Fruit fly (Drosophila melanogaster) whole organism, embryonic: ENCODE results near the gene CG15425.

ENCODE experiments used
- Atf6 ChIP-seq: fragments of 200-800 bp; sonication (Bioruptor generic); IDR thresholded peaks from 2 replicates; pipeline ENCODE4 v1.3.6; 2022; ENCODE audit warnings: missing biosample characterization, missing genetic modification characterization
- B-H2 ChIP-seq: fragments of 200-800 bp; sonication (Bioruptor generic); optimal IDR thresholded peaks from 2 replicates; lab custom pipeline; 2018; ENCODE audit warnings: missing biosample characterization, mild to moderate bottlenecking, missing genetic modification characterization
- BEAF-32 ChIP-seq: fragments of 200-800 bp; sonication (Bioruptor generic); optimal IDR thresholded peaks from 3 replicates; lab custom pipeline; 2017; ENCODE audit warnings: missing biosample characterization, missing genetic modification characterization, mild to moderate bottlenecking, moderate library complexity, missing genetic modification reagents
- Bgb ChIP-seq: fragments of 200-800 bp; sonication (Bioruptor generic); IDR thresholded peaks from 2 replicates; pipeline ENCODE4 v1.3.6; 2022; ENCODE audit warnings: missing biosample characterization, missing genetic modification characterization; ENCODE audit not compliant: partially characterized antibody
- Blimp-1 ChIP-seq: fragments of 200-800 bp; sonication (Bioruptor generic); optimal IDR thresholded peaks from 3 replicates; lab custom pipeline; 2018; ENCODE audit warnings: missing biosample characterization, missing genetic modification characterization, mild to moderate bottlenecking, moderate library complexity, missing genetic modification reagents
- CG10274 ChIP-seq: fragments of 200-800 bp; sonication (Bioruptor generic); optimal IDR thresholded peaks from 3 replicates; lab custom pipeline; 2017; ENCODE audit warnings: missing biosample characterization, mild to moderate bottlenecking, missing genetic modification characterization
- CG10543 ChIP-seq: fragments of 200-800 bp; sonication (Bioruptor generic); optimal IDR thresholded peaks from 3 replicates; lab custom pipeline; 2017; ENCODE audit warnings: missing biosample characterization, mild to moderate bottlenecking, missing genetic modification characterization, moderate library complexity
- CG14441 ChIP-seq: fragments of 200-800 bp; sonication (Bioruptor generic); IDR thresholded peaks from 2 replicates; pipeline ENCODE4 v1.3.6; 2022; ENCODE audit warnings: missing biosample characterization, missing genetic modification characterization
- CG14710 ChIP-seq: fragments of 200-800 bp; sonication (Bioruptor generic); optimal IDR thresholded peaks from 3 replicates; lab custom pipeline; 2019; ENCODE audit warnings: missing biosample characterization, mild to moderate bottlenecking, missing genetic modification characterization, moderate library complexity
- CG15269 ChIP-seq: fragments of 200-800 bp; sonication (Bioruptor generic); optimal IDR thresholded peaks from 2 replicates; lab custom pipeline; 2018; ENCODE audit warnings: missing biosample characterization, mild to moderate bottlenecking, missing genetic modification characterization, moderate library complexity
- CG15479 ChIP-seq: fragments of 200-800 bp; sonication (Bioruptor generic); optimal IDR thresholded peaks from 3 replicates; lab custom pipeline; 2019; ENCODE audit warnings: missing biosample characterization, mild to moderate bottlenecking, missing genetic modification characterization, moderate library complexity
- CG15514 ChIP-seq: fragments of 200-800 bp; sonication (Bioruptor generic); optimal IDR thresholded peaks from 3 replicates; lab custom pipeline; 2017; ENCODE audit warnings: missing biosample characterization, missing genetic modification characterization, mild to moderate bottlenecking, moderate library complexity, missing genetic modification reagents
- CG18011 ChIP-seq: fragments of 200-800 bp; sonication (Bioruptor generic); optimal IDR thresholded peaks from 2 replicates; lab custom pipeline; 2017; ENCODE audit warnings: missing biosample characterization, missing genetic modification characterization, mild to moderate bottlenecking, moderate library complexity, missing genotype
- CG2116 ChIP-seq: fragments of 200-800 bp; sonication (Bioruptor generic); optimal IDR thresholded peaks from 3 replicates; lab custom pipeline; 2018; ENCODE audit warnings: missing biosample characterization, mild to moderate bottlenecking, missing genetic modification characterization
- CG2120 ChIP-seq: fragments of 200-800 bp; sonication (Bioruptor generic); optimal IDR thresholded peaks from 3 replicates; lab custom pipeline; 2016; ENCODE audit warnings: missing biosample characterization, missing genetic modification characterization
- CG34376 ChIP-seq: fragments of 200-800 bp; sonication (Bioruptor generic); optimal IDR thresholded peaks from 2 replicates; lab custom pipeline; 2018; ENCODE audit warnings: missing biosample characterization, mild to moderate bottlenecking, missing genetic modification characterization
- CG6254 ChIP-seq: fragments of 200-800 bp; sonication (Bioruptor generic); optimal IDR thresholded peaks from 3 replicates; lab custom pipeline; 2017; ENCODE audit warnings: mild to moderate bottlenecking, missing biosample characterization, missing genetic modification reagents, missing genetic modification characterization
- CG6689 ChIP-seq: fragments of 200-800 bp; sonication (Bioruptor generic); IDR thresholded peaks from 2 replicates; pipeline ENCODE4 v1.3.6; 2022; ENCODE audit warnings: missing biosample characterization, missing genetic modification characterization
- CG9437 ChIP-seq: fragments of 200-800 bp; sonication (Bioruptor generic); optimal IDR thresholded peaks from 2 replicates; lab custom pipeline; 2018; ENCODE audit warnings: missing biosample characterization, mild to moderate bottlenecking, missing genetic modification characterization
- CTCF ChIP-seq: fragments of 200-800 bp; sonication (Bioruptor generic); optimal IDR thresholded peaks from 2 replicates; lab custom pipeline; 2017; ENCODE audit warnings: missing biosample characterization, mild to moderate bottlenecking, missing genetic modification characterization, moderate library complexity
- CrebB ChIP-seq: fragments of 200-800 bp; sonication (Bioruptor generic); optimal IDR thresholded peaks from 3 replicates; lab custom pipeline; 2018; ENCODE audit warnings: missing biosample characterization, mild to moderate bottlenecking, missing genetic modification characterization
- Dfd ChIP-seq, 2 experiments: fragments of >200 bp; optimal IDR thresholded peaks; 2 replicates each; lab custom pipeline; 2017; ENCODE audit warnings: missing biosample characterization in 2 of 2, missing genetic modification characterization in 2 of 2
- ERR ChIP-seq: fragments of 200-800 bp; sonication (Bioruptor generic); optimal IDR thresholded peaks from 2 replicates; lab custom pipeline; 2016; ENCODE audit warnings: missing biosample characterization, missing genetic modification characterization
- Ets97D ChIP-seq: fragments of 200-800 bp; sonication (Bioruptor generic); optimal IDR thresholded peaks from 3 replicates; lab custom pipeline; 2016; ENCODE audit warnings: missing biosample characterization, missing genetic modification characterization
- Fer3 ChIP-seq: fragments of 200-800 bp; sonication (Bioruptor generic); optimal IDR thresholded peaks from 2 replicates; lab custom pipeline; 2018; ENCODE audit warnings: missing biosample characterization, mild to moderate bottlenecking, missing genetic modification characterization, moderate library complexity
- H15 ChIP-seq: fragments of 200-800 bp; sonication (Bioruptor generic); IDR thresholded peaks from 3 replicates; pipeline ENCODE4 v1.3.6; 2022; ENCODE audit warnings: missing biosample characterization, missing genetic modification characterization
- Lpt ChIP-seq: fragments of >200 bp; optimal IDR thresholded peaks from 2 replicates; lab custom pipeline; 2018; ENCODE audit warnings: missing biosample characterization, missing genetic modification characterization
- MBD-R2 ChIP-seq: fragments of 200-800 bp; sonication (Bioruptor generic); IDR thresholded peaks from 2 replicates; pipeline ENCODE4 v1.3.6; 2022; ENCODE audit warnings: missing biosample characterization, missing genetic modification characterization
- Mad ChIP-seq: fragments of 200-800 bp; sonication (Bioruptor generic); optimal IDR thresholded peaks from 2 replicates; lab custom pipeline; 2016; ENCODE audit warnings: missing biosample characterization, missing genetic modification characterization
- Med ChIP-seq: fragments of 200-800 bp; sonication (Bioruptor generic); peaks from one replicate; lab custom pipeline; 2016; ENCODE audit warnings: missing biosample characterization, missing genetic modification characterization, mild to moderate bottlenecking, inconsistent platforms, moderate library complexity
- Oli ChIP-seq: fragments of 200-800 bp; sonication (Bioruptor generic); optimal IDR thresholded peaks from 2 replicates; lab custom pipeline; 2018; ENCODE audit warnings: missing biosample characterization, mild to moderate bottlenecking, missing genetic modification characterization, moderate library complexity
- Optix ChIP-seq: fragments of 200-800 bp; sonication (Bioruptor generic); IDR thresholded peaks from 3 replicates; pipeline ENCODE4 v1.3.6; 2022; ENCODE audit warnings: missing biosample characterization, missing genetic modification characterization
- Pdp1 ChIP-seq, 2 experiments: fragments of 200-800 bp; sonication (Bioruptor generic); optimal IDR thresholded peaks; 3 replicates each; lab custom pipeline; 2016; ENCODE audit warnings: missing biosample characterization in 2 of 2, missing genetic modification characterization in 2 of 2, mild to moderate bottlenecking in 1 of 2, moderate library complexity in 1 of 2
- ato ChIP-seq: fragments of 200-800 bp; sonication (Bioruptor generic); IDR thresholded peaks from 2 replicates; pipeline ENCODE4 v1.3.6; 2022; ENCODE audit warnings: missing biosample characterization, missing genetic modification characterization; ENCODE audit not compliant: partially characterized antibody
- az2 ChIP-seq: fragments of 200-800 bp; sonication (Bioruptor generic); optimal IDR thresholded peaks from 3 replicates; lab custom pipeline; 2016; ENCODE audit warnings: missing biosample characterization, missing genetic modification characterization
- dmrt99B ChIP-seq: fragments of 200-800 bp; sonication (Bioruptor generic); optimal IDR thresholded peaks from 2 replicates; lab custom pipeline; 2018; ENCODE audit warnings: missing biosample characterization, mild to moderate bottlenecking, missing genetic modification characterization, moderate library complexity
- dpn ChIP-seq, 2 experiments: fragments of 200-800 bp; sonication (Bioruptor generic); optimal IDR thresholded peaks; 3 replicates each; lab custom pipeline; 2016; ENCODE audit warnings: missing biosample characterization in 2 of 2, missing genetic modification characterization in 2 of 2
- ewg ChIP-seq: fragments of 200-800 bp; sonication (Bioruptor generic); optimal IDR thresholded peaks from 3 replicates; lab custom pipeline; 2017; ENCODE audit warnings: mild to moderate bottlenecking, missing biosample characterization, missing genetic modification reagents, missing genetic modification characterization
- exex ChIP-seq: fragments of 200-800 bp; sonication (Bioruptor generic); optimal IDR thresholded peaks from 4 replicates; lab custom pipeline; 2018; ENCODE audit warnings: missing biosample characterization, mild to moderate bottlenecking, missing genetic modification characterization, moderate library complexity
- gcm ChIP-seq: fragments of 200-800 bp; sonication (Bioruptor generic); optimal IDR thresholded peaks from 2 replicates; lab custom pipeline; 2019; ENCODE audit warnings: missing biosample characterization, mild to moderate bottlenecking, missing genetic modification characterization, moderate library complexity
- grn ChIP-seq: fragments of 200-800 bp; sonication (Bioruptor generic); optimal IDR thresholded peaks from 3 replicates; lab custom pipeline; 2017; ENCODE audit warnings: missing biosample characterization, missing genetic modification characterization
- lbe ChIP-seq: fragments of 200-800 bp; sonication (Bioruptor generic); optimal IDR thresholded peaks from 2 replicates; lab custom pipeline; 2016; ENCODE audit warnings: missing biosample characterization, mild to moderate bottlenecking, missing genetic modification characterization
- lola ChIP-seq, 3 experiments: fragments of >200 bp in 2 of 3; fragments of 200-800 bp in 1 of 3; sonication (Bioruptor generic) in 1 of 3; optimal IDR thresholded peaks; 2 replicates each; lab custom pipeline; 2017 to 2019; ENCODE audit warnings: missing biosample characterization in 3 of 3, missing genetic modification characterization in 3 of 3, mild to moderate bottlenecking in 1 of 3, moderate library complexity in 1 of 3
- mirr ChIP-seq: fragments of 200-800 bp; sonication (Bioruptor generic); optimal IDR thresholded peaks from 3 replicates; lab custom pipeline; 2018; ENCODE audit warnings: missing biosample characterization, mild to moderate bottlenecking, missing genetic modification characterization
- prd ChIP-seq, 3 experiments: fragments of >200 bp in 2 of 3; fragments of 200-800 bp in 1 of 3; sonication (Bioruptor generic) in 1 of 3; optimal IDR thresholded peaks in 2 of 3; IDR thresholded peaks in 1 of 3; 2 replicates in 2 of 3; 3 replicates in 1 of 3; pipeline versions ENCODE4 v1.3.6 to Lab custom; 2017 to 2022; ENCODE audit warnings: missing biosample characterization in 1 of 3, missing genetic modification characterization in 1 of 3
- pros ChIP-seq: fragments of 200-800 bp; sonication (Bioruptor generic); optimal IDR thresholded peaks from 3 replicates; lab custom pipeline; 2019; ENCODE audit warnings: missing biosample characterization, mild to moderate bottlenecking, missing genetic modification characterization, moderate library complexity
- sug ChIP-seq: fragments of 200-800 bp; optimal IDR thresholded peaks from 2 replicates; lab custom pipeline; 2019; ENCODE audit warnings: missing biosample characterization, mild to moderate bottlenecking, missing genetic modification characterization, moderate library complexity
- trh ChIP-seq: fragments of 200-800 bp; sonication (Bioruptor generic); optimal IDR thresholded peaks from 2 replicates; lab custom pipeline; 2016; ENCODE audit warnings: missing biosample characterization, missing genetic modification characterization
- zfh2 ChIP-seq: fragments of 200-800 bp; sonication (Bioruptor generic); optimal IDR thresholded peaks from 2 replicates; lab custom pipeline; 2016; ENCODE audit warnings: missing biosample characterization, missing genetic modification characterization

Gene CG15425

dm6 chr2L:4224158-4224799 lies 33.1 kb upstream of the CG15425 start (continued):
- peak in 1 of 2 experiments; percentile 27 for TF ChIP-seq dpn (GFP tag; optimal IDR thresholded peaks at IDR 0.05; lab: Kevin White, UChicago)
- TF ChIP-seq CG2120 (GFP tag; lab: Kevin White, UChicago), result peak; percentile 80
- TF ChIP-seq CG6254 (GFP tag; lab: Kevin White, UChicago), result no peak
- peak; percentile 4 for TF ChIP-seq CrebB (tag; lab: Kevin White, UChicago)
- peak; percentile 18 for TF ChIP-seq CG14710 (tag; lab: Kevin White, UChicago)
- TF ChIP-seq Pdp1 (GFP tag; optimal IDR thresholded peaks at IDR 0.05; lab: Kevin White, UChicago), result peak in 1 of 2 experiments; percentile 28
- peak; percentile 41; the same call in 1 of the 2 replicates for TF ChIP-seq Bgb (GFP tag; lab: Robert Waterston, UW)
- no peak for TF ChIP-seq ERR (GFP tag; lab: Kevin White, UChicago)
- peak; percentile 41 for TF ChIP-seq lbe (GFP tag; lab: Kevin White, UChicago)
- peak; percentile 88 for TF ChIP-seq mirr (GFP tag; lab: Kevin White, UChicago)
- TF ChIP-seq MBD-R2 (GFP tag; lab: Robert Waterston, UW), result peak; percentile 43; the same call in 1 of the 2 replicates
- TF ChIP-seq az2 (GFP tag; lab: Kevin White, UChicago), result peak; percentile 30
- peak; percentile 14 for TF ChIP-seq CG2116 (GFP tag; lab: Kevin White, UChicago)
- peak; percentile 96 for TF ChIP-seq exex (tag; lab: Kevin White, UChicago)
- TF ChIP-seq trh (GFP tag; lab: Kevin White, UChicago), result no peak
- TF ChIP-seq pros (GFP tag; lab: Kevin White, UChicago), result peak; percentile 9
- TF ChIP-seq dmrt99B (tag; lab: Kevin White, UChicago), result peak; percentile 10
- TF ChIP-seq CG6689 (GFP tag; lab: Robert Waterston, UW), result no peak
- peak; percentile 26 for TF ChIP-seq gcm (GFP tag; lab: Kevin White, UChicago)
- TF ChIP-seq CG10543 (GFP tag; lab: Kevin White, UChicago), result peak; percentile 5
- peak; percentile 52 for TF ChIP-seq Fer3 (tag; lab: Kevin White, UChicago)
- no peak for TF ChIP-seq CG15269 (tag; lab: Kevin White, UChicago)
- TF ChIP-seq Oli (tag; lab: Kevin White, UChicago), result no peak
- peak; percentile 40 for TF ChIP-seq CG15514 (GFP tag; lab: Kevin White, UChicago)
- TF ChIP-seq CTCF, result peak; percentile 3
- TF ChIP-seq Optix, result no peak
- TF ChIP-seq CG14441 (GFP tag; lab: Robert Waterston, UW), result 0 out of 2 replicates have a peak, but pooled peaks have one; percentile 26
- TF ChIP-seq ewg, result no peak
- TF ChIP-seq zfh2 (GFP tag; lab: Kevin White, UChicago), result peak; percentile 43
- TF ChIP-seq ato (GFP tag; lab: Robert Waterston, UW), result no peak
- peak; percentile 85 for TF ChIP-seq Med (GFP tag; lab: Kevin White, UChicago)
- peak; percentile 37 for TF ChIP-seq Ets97D (GFP tag; lab: Kevin White, UChicago)
- no peak for TF ChIP-seq H15 (GFP tag; lab: Robert Waterston, UW)
- TF ChIP-seq Lpt (GFP tag; lab: Kevin White, UChicago), result no peak
- peak; percentile 76 for TF ChIP-seq sug (tag; lab: Kevin White, UChicago)
- no peak for TF ChIP-seq CG10274 (GFP tag; lab: Kevin White, UChicago)

dm6 chr2L:4226792-4227191 lies 30.6 kb upstream of the CG15425 start, which contains the start of gene CG3702:
CG3702 (minus strand) TSS chr2L:4227097.
- no peak for TF ChIP-seq grn (GFP tag; lab: Kevin White, UChicago)
- no peak for TF ChIP-seq CG15479 (GFP tag; lab: Kevin White, UChicago)
- peak in 1 of 3 experiments; percentile 9 for TF ChIP-seq lola (GFP tag; optimal IDR thresholded peaks at IDR 0.05; lab: Kevin White, UChicago)
- no peak for TF ChIP-seq prd (optimal IDR thresholded peaks at IDR 0.05; lab: Kevin White, UChicago)
- 0 out of 3 replicates have a peak, but pooled peaks have one; percentile 11 for TF ChIP-seq prd (GFP tag; IDR thresholded peaks at IDR 0.05; lab: Robert Waterston, UW)
- no peak for TF ChIP-seq B-H2 (GFP tag; lab: Kevin White, UChicago)
- TF ChIP-seq CG9437 (GFP tag; lab: Kevin White, UChicago), result no peak
- TF ChIP-seq Dfd (GFP tag; optimal IDR thresholded peaks at IDR 0.05; lab: Kevin White, UChicago), result no peak
- TF ChIP-seq CG18011 (GFP tag; lab: Kevin White, UChicago), result no peak
- peak; percentile 69 for TF ChIP-seq BEAF-32 (GFP tag; lab: Kevin White, UChicago)
- no peak for TF ChIP-seq Blimp-1 (GFP tag; lab: Kevin White, UChicago)
- no peak for TF ChIP-seq Mad (GFP tag; lab: Kevin White, UChicago)
- TF ChIP-seq Atf6 (GFP tag; lab: Robert Waterston, UW), result no peak
- TF ChIP-seq CG34376 (GFP tag; lab: Kevin White, UChicago), result no peak
